Worm (Caenorhabditis elegans) whole organism, L2 larva: Measurements from ENCODE around the gene idpc-3.

ENCODE experiments used
- F13H6.1 ChIP-seq: sonication (generic microtip); optimal IDR thresholded peaks from 2 replicates; lab custom pipeline; 2016; ENCODE audit warnings: missing genetic modification characterization, missing compliant biosample characterization
- R02D3.7 ChIP-seq: fragments of 150-350 bp; optimal IDR thresholded peaks from 2 replicates; lab custom pipeline; 2014; ENCODE audit warnings: missing biosample characterization, missing genetic modification characterization
- Y55F3AM.14 ChIP-seq: fragments of 200-800 bp; sonication (Bioruptor generic); optimal IDR thresholded peaks from 2 replicates; lab custom pipeline; 2018; ENCODE audit warnings: mild to moderate bottlenecking, missing genetic modification characterization, missing compliant biosample characterization
- ceh-16 ChIP-seq: fragments of 150-350 bp; optimal IDR thresholded peaks from 2 replicates; lab custom pipeline; 2014; ENCODE audit warnings: missing biosample characterization, missing genetic modification characterization
- crh-2 ChIP-seq: sonication (generic microtip); optimal IDR thresholded peaks from 2 replicates; lab custom pipeline; 2017; ENCODE audit warnings: missing biosample characterization, missing genetic modification characterization
- elt-3 ChIP-seq: sonication (generic microtip); optimal IDR thresholded peaks from 2 replicates; lab custom pipeline; 2017; ENCODE audit warnings: missing biosample characterization, missing genetic modification characterization
- gmeb-1 ChIP-seq: fragments of 150-350 bp; optimal IDR thresholded peaks from 2 replicates; lab custom pipeline; 2014; ENCODE audit warnings: missing biosample characterization, missing genetic modification characterization
- lin-39 ChIP-seq: fragments of 150-350 bp; optimal IDR thresholded peaks from 2 replicates; lab custom pipeline; 2014; ENCODE audit warnings: missing biosample characterization, missing genetic modification reagents, missing genetic modification characterization
- nhr-11 ChIP-seq: fragments of 150-350 bp; optimal IDR thresholded peaks from 2 replicates; lab custom pipeline; 2014; ENCODE audit warnings: missing biosample characterization, missing genetic modification characterization
- nhr-237 ChIP-seq: fragments of 150-350 bp; optimal IDR thresholded peaks from 2 replicates; lab custom pipeline; 2014; ENCODE audit warnings: missing biosample characterization, missing genetic modification characterization
- nhr-6 ChIP-seq: fragments of 150-350 bp; optimal IDR thresholded peaks from 2 replicates; lab custom pipeline; 2014; ENCODE audit warnings: missing biosample characterization, missing genetic modification characterization
- unc-39 ChIP-seq: fragments of 150-350 bp; optimal IDR thresholded peaks from 2 replicates; lab custom pipeline; 2014; ENCODE audit warnings: missing biosample characterization, missing genetic modification characterization
- zag-1 ChIP-seq: fragments of 150-350 bp; optimal IDR thresholded peaks from 2 replicates; lab custom pipeline; 2014; ENCODE audit warnings: missing biosample characterization, missing genetic modification characterization
- ztf-11 ChIP-seq: sonication (generic microtip); optimal IDR thresholded peaks from 2 replicates; lab custom pipeline; 2017; ENCODE audit warnings: missing biosample characterization, missing genetic modification characterization

ce11 chrV:9608256-9608655, 20.8 kb downstream of the idpc-3 start, which contains the start of gene dop-2:
- TF ChIP-seq F13H6.1 (tag; lab: Kevin White, UChicago) (no peak), crh-2 (tag; lab: Kevin White, UChicago) (no peak), R02D3.7 (no peak), zag-1 (no peak), lin-39 (tag; lab: Kevin White, UChicago) (no peak), elt-3 (tag; lab: Kevin White, UChicago) (no peak), gmeb-1 (tag; lab: Kevin White, UChicago) (no peak), nhr-237 (no peak), ztf-11 (tag; lab: Kevin White, UChicago) (no peak), nhr-6 (tag; lab: Kevin White, UChicago) (no peak), ceh-16 (tag; lab: Kevin White, UChicago) (no peak), nhr-11 (tag; lab: Kevin White, UChicago) (no peak), Y55F3AM.14 (GFP tag; lab: Kevin White, UChicago) (no peak), unc-39 (no peak)
